Fruit fly (Drosophila melanogaster) whole organism, larva: ENCODE measurements around the gene Hexim.
A peak's percentile ranks its signal among the peaks of the same experiment; 100 is the strongest.

Experiments used
- noc ChIP-seq: fragments of 200-800 bp; sonication (Bioruptor generic); optimal IDR thresholded peaks from 3 replicates; lab custom pipeline; 2019; ENCODE audit warnings: missing biosample characterization, mild to moderate bottlenecking, missing genetic modification characterization, moderate library complexity

Hexim gene

DNA sequence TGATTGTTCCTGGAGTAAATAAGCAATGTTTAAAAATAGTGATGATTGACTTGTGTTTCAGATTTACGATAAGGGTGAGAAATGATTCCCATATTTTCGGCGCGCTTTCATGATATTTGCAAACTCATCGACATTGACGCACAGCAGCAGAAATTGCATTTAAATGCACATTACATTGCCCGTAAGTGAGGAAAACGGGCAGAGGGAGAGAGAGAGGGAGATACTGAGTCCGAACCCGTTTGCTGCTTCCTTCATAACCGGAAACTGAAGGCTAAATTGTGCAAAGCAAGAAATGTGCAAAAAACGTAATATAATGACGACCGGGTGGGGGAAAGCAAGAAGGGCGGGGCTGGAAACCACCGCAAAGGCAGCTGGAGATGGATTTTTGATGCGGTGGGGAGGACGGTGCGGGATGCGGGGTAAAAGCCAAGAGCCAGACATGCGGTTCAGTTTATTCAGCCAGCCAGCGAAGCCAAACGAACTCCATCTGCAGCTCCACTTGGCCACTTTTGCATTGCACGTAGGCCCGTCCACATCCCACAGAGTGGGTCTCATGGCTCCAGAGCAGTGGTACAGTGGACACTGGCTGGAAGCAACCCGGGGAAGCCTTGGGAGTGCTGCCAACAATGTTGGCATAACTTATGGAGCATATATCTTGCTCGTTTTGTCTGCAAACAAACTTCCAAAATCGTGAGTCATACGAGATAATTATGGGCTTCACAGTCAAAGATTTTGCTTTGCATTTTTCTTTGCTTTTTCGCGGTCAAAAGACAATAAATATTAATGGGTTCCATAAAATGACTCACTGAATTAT lies 6.0 kb upstream of the Hexim start:
- no peak for TF ChIP-seq noc

DNA sequence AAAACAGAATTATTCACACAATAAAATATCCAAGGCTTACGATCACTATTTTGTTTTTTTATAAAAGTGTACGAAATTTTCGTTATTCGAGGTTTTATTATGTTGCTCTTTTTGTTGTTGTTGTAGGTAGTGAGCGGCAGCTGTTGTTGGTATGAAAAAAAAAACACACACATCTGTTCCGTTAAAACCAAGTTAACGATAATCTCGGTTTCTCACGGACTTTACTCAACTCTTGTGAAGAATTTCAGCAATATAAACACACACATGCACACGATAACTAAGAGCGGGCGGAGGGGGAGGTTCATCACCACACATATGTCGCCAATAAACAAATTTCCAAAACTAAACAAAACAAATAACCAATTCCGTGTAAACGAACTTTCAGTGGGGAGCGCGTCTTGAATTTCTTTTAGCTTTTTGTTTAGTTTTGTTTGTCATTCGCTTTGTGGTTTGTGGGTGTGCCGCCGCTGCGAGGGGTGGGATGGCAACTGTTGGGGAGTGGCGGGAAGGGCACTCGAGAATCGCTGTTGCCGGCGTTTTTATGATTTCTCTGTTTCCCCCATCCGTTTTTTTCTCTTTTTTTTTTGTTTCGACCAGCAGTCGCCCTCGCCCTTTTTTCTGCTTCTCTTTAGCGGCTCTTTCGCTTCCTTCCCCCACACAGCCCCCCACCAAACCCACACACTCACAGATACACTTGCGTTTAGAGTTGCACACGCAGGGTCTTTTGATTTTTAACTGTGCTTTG lies 4.8 kb upstream of the Hexim start:
- no peak for TF ChIP-seq noc

DNA sequence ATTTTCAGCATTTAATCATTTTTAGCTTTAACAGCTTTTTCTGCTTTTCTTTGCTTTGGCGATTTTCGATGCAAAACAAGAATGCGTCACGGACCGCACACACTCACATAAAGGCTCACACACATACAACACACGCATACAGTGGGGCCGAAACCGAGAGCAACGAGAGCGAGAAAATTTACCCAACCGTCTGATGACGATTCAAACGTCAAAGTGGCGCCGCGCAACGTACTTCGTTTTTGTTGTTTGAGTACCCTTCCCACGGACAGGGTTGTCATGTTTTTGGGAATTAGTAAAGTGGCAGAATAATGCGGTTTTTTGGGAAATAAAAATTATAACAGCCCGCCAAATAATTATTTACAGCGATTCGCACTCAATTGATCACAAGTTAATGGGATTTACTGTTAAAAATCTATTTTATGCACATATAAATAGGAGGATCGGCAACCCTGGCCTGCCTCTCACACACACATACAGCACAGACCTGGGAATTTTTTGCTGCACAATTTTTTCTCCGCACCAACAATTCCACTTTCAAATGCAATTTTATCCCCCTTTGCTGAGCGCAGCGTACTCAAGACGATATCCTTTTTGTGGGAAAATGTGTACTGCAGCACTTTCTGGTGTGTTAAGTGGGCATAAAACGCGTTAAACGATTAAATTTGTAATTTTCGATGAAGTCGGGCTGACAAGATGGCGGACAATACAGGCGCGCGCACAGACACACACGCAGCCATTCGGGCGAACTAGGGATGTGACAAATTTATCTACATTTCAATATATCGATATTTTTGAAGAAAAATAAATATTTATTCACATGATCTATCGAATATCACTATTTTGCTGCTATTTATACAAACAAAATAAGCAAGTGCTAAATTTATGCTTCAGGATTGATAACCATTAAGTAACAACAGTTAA lies 4.0 kb upstream of the Hexim start:
- TF ChIP-seq noc: peak; percentile 96

DNA sequence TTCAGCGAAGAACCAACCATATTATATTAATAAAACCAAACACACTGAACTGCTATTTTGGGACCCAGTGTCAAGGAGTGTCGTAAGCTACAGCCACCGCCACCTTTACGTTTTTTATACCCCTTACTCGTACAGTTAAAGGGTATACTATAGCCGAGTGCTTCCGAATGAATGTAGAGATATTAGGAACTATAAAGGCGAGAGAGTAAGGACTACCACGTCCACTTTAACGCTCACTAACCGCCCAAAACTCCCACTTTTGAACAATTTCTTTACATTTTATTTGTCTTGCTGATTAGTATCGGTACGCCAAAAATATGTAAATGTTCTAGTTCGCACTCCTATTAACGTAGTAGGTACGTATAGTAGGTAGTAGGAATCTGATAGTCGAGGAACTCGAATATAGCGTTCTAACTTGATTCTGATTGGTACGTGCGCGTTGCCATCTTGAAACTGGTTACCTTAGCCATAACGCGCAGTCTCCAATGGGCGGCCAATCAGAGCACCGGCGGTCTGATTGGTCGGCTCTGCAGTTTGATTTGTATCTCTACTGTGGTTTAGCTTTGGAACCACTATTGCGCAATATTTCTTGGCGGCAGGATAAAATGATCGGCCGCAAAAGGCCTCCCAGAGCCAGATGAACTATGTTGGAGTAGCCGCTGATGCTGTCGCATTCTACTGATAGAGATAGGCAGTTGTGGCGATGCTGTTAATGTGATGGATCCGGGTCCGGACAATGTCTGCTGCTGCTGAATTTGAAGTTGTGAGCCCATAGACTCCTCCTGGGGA lies 3.1 kb upstream of the Hexim start:
- TF ChIP-seq noc: no peak

DNA sequence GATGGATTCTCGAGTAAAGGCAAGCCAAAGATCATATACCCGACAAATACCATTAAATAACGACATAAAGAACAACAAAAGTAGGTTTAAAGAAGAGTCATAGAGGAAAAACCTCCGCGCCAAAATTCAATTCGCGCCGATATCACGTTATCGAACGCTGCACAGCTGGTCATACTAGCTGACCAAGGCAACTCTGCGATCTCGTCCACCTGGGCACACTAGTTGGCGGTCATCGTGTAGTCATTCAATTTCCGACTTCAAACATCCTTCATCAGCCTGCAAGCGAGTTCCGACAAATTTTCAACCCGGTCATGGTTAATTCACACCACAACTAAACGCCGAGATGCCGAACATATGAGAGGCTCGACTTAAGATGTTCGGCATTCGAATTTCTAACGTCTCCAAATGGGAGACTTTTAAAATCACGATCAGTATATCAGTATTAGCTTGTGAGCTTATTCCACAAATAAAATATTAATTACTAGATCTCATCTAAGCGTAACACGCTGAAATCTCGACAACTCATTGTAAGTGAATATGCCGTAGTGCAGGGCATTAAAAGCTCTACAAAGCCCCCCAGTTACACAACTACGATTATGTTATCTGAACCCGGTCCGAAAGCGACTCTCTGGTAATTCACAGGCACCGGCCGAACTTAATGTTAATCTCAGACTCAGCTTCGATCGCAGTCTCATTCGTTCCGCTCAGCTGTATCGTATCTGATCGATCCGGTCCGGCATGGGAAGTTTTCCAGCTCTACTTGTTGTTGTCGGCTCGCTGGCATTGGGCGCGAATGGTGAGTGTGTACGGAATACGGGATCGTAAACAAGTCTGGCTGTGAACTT lies 2.3 kb upstream of the Hexim start, which contains the start of gene CG3505:
TSS of gene CG3505 (plus strand) at position 688 of the 845 bp plus-strand sequence.
- peak; percentile 26 for TF ChIP-seq noc

DNA sequence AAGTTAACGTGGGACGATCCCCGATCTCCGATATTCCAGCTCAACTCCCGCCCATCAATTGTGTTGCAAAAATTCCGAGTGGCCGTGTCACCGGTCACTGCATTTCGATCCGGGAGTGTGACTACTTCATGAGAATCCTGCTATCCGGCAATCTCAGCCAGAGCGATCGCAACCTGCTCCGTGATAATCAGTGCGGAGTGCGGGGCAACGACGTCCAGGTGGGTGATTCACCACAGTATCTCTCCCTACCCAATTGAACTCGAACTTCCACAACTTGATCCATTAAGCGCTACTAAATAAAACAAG lies 1.7 kb upstream of the Hexim start:
- no peak for TF ChIP-seq noc

DNA sequence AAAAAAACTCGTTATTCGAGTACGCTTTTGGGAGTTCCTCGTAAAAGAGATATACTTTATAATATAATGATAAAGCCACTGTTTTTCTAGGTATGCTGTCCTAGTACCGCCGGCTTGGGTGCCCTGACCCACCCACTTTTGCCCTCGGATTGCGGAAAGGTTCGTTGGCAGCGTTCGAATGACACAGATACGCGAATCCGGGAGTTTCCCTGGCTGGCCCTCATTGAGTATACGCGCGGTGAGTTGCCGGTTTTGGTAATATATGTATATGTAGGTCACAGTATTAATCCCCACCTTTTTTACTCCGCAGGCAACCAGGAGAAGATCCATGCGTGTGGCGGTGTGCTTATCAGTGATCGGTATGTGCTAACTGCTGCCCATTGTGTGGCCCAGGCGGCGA lies 1.1 kb upstream of the Hexim start:
- no peak for TF ChIP-seq noc

DNA sequence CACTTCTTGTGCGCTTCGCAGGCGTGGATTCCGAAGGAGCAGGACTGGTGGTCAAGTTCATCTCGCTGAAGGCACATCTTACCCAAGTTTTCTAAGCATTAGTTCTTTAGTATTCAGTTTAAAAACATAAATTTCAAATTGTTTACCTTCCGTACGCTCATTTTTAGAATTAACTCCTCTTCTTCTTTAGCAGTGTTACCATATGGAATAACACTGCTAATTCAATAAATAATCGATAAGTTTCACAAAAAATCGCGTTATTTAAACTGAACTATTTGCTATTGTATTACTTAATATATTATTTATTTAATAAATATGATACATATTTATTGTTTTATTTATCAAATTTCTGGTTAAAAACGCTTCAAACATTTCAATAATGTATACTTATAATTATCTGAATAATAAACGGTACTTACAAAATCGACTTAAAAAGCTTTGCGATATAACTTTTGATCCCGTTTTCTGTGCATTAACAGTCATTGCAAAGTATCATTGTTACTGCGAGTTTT lies 3.8 kb downstream of the Hexim start, which contains the start of the genes Rad17 and BigH1:
TSS of gene Rad17 (minus strand) at position 209 of the 512 bp plus-strand sequence.
TSS of gene BigH1 (plus strand) at position 462 of the 512 bp plus-strand sequence.
- TF ChIP-seq noc: no peak

DNA sequence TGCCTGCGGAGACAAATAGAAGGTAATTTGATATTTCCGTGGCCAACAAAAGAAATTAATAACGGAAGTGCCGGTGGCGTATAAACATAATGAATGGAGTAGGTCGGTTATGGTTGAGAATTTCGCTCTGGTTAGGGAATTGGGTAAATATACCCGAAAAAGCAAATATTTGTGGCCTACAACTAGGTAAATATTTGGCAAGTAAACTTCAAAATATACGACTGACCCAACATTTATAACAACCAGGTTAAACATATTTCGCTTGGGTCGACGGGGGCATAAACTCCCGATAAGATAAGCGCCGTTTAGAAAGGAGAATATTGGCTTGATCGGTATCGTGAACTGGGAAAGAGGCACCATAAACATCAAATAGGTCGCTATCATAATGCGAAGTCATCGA lies 11.6 kb downstream of the Hexim start:
- TF ChIP-seq noc: no peak

DNA sequence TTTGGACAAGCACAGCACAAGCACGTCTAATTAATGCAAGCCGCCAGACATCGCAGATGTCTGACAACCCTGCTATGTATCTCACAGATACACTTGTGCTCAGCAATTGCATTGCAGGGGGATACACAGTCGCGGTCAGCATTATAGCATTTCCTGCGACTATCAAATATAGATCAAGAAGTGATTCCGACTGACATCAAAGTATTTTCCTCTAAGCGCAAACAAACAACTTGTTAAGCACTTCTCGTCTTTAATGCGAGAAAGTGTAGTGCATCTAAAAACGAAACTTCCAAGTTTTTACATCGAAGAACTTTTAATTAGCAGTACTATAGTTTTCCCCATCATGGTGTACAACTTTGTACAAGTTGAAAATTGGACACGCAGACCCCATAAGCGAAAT lies 13.7 kb downstream of the Hexim start:
- TF ChIP-seq noc: no peak

DNA sequence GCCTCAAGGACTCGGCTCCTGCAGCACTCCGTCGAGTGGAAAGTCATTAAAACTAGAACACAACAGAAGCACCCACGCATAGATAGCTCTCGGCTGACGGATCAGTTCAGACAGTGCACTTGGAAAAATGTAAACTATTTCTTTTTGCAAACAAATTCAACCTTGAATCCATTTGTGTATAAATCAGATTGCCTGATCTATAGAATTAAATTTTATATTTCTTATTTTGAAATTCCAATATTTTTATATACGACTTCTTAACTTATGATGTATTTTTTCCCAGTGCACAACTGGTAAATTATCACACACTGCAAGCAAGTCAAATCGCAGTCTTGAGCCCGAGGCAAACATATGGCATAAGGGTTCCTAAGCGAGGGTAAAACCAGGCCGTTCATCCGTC lies 15.5 kb downstream of the Hexim start:
- TF ChIP-seq noc: no peak

DNA sequence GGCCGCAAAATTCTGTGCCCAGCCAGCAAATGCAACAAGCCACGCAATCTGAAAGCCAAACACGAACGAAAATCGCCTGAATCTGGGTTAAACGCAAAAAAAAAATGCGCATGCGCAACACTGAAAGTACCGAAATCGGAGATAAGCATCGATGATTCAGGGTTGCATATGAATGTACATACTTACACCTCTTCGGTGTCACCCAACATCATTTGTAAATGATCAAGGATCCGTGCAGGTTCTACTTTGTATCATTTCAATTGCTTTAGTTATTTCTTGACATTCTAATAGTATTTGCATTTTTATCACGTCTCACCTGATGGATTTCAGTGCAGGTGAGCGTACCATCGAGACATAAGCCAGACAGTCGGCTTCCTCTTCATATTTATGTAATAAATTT lies 17.8 kb downstream of the Hexim start:
- no peak for TF ChIP-seq noc

DNA sequence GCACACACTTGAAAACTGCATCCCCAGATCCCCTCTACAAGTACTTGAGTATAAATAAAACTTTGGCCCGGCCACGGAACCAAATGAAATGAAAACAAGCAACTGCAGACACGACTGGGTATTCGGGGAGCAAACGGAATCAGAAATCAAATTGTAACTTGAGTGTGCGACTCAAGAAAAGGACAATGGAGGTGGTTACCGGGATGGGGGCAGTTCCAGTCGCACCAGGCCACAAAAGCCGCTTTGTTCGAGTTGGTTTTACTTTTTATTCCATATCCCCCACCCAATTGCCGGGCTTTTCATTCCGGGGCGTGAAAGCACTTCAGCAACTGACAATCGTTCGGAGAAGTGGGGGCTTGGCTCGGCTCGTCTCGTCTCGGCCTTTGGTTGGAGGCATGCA lies 18.6 kb downstream of the Hexim start:
- no peak for TF ChIP-seq noc

DNA sequence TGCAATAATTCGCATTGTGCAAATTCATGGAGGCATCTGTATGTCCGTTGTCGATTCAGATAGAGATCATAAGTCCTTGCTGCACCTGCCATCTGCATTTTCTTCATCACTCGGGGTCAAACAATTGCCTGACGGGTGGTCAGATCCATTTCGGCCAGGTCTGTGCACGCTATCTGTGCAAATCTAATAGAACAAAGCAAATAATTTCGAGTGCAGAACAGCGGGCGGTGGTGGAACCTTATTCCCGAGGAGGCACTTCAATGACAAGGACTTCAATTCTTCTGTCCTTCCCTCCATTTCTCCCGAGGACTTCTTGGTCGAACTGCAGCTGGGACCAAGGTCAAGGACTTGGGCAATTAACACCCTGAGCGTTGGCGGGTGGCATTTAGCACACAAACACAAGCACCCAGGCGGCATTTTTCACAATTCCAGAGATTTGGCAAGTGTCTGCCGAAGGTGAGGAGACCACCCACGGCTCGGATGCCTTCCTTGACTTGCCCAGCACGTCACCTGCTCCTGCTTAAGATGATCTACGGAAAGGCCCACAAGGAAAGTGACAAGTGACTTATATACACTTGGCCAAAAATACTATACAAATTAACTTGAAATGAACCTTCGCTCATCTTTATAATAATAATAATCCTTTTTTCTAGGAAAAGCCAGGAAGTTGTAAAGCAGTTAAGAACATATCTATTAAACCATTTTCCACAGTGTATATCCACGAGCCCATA lies 20.3 kb downstream of the Hexim start:
- TF ChIP-seq noc: no peak
